Fruit fly (Drosophila melanogaster) whole organism, embryonic: Measurements from ENCODE around the gene Mad.

ENCODE experiments used
- Antp ChIP-seq: fragments of 200-800 bp; sonication (Bioruptor generic); optimal IDR thresholded peaks from 3 replicates; lab custom pipeline; 2016; ENCODE audit warnings: missing biosample characterization, missing genetic modification characterization
- Atf-2 ChIP-seq: fragments of 200-800 bp; sonication (Bioruptor generic); optimal IDR thresholded peaks from 2 replicates; lab custom pipeline; 2016; ENCODE audit warnings: missing biosample characterization, missing genetic modification characterization
- B-H1 ChIP-seq: fragments of 200-800 bp; sonication (Bioruptor generic); IDR thresholded peaks from 3 replicates; pipeline ENCODE4 v1.3.6; 2022; ENCODE audit warnings: missing biosample characterization, missing genetic modification characterization
- Bteb2 ChIP-seq: fragments of 200-800 bp; sonication (Bioruptor generic); optimal IDR thresholded peaks from 2 replicates; lab custom pipeline; 2016; ENCODE audit warnings: missing biosample characterization, missing genetic modification characterization
- CG10654 ChIP-seq: fragments of 200-800 bp; sonication (Bioruptor generic); optimal IDR thresholded peaks from 2 replicates; lab custom pipeline; 2016; ENCODE audit warnings: missing biosample characterization, missing genetic modification characterization
- CG10959 ChIP-seq: fragments of 200-800 bp; sonication (Bioruptor generic); IDR thresholded peaks from 2 replicates; pipeline ENCODE4 v1.3.6; 2022; ENCODE audit warnings: missing biosample characterization, missing genetic modification characterization
- CG12299 ChIP-seq: fragments of 200-800 bp; sonication (Bioruptor generic); optimal IDR thresholded peaks from 2 replicates; lab custom pipeline; 2018; ENCODE audit warnings: missing biosample characterization, mild to moderate bottlenecking, missing genetic modification characterization
- CG13296 ChIP-seq: fragments of 200-800 bp; sonication (Bioruptor generic); optimal IDR thresholded peaks from 3 replicates; lab custom pipeline; 2018; ENCODE audit warnings: missing biosample characterization, mild to moderate bottlenecking, missing genetic modification characterization
- CG13624 ChIP-seq: fragments of 200-800 bp; sonication (Bioruptor generic); optimal IDR thresholded peaks from 2 replicates; lab custom pipeline; 2016; ENCODE audit warnings: missing biosample characterization, missing genetic modification characterization
- CG15479 ChIP-seq: fragments of 200-800 bp; sonication (Bioruptor generic); optimal IDR thresholded peaks from 3 replicates; lab custom pipeline; 2019; ENCODE audit warnings: missing biosample characterization, mild to moderate bottlenecking, missing genetic modification characterization, moderate library complexity
- CG15601 ChIP-seq: fragments of 200-800 bp; sonication (Bioruptor generic); optimal IDR thresholded peaks from 3 replicates; lab custom pipeline; 2019; ENCODE audit warnings: missing biosample characterization, mild to moderate bottlenecking, missing genetic modification characterization, moderate library complexity
- CG1832 ChIP-seq: fragments of 200-800 bp; sonication (Bioruptor generic); optimal IDR thresholded peaks from 2 replicates; lab custom pipeline; 2017; ENCODE audit warnings: missing biosample characterization, mild to moderate bottlenecking, missing genetic modification characterization, inconsistent platforms
- CG2712 ChIP-seq: fragments of 200-800 bp; optimal IDR thresholded peaks from 3 replicates; lab custom pipeline; 2019; ENCODE audit warnings: missing biosample characterization, mild to moderate bottlenecking, missing genetic modification characterization, moderate library complexity
- CG2875 ChIP-seq: fragments of 200-800 bp; sonication (Bioruptor generic); optimal IDR thresholded peaks from 2 replicates; lab custom pipeline; 2017; ENCODE audit warnings: missing biosample characterization, mild to moderate bottlenecking, missing genetic modification characterization, missing genetic modification reagents
- CG31224 ChIP-seq: fragments of 200-800 bp; sonication (Bioruptor generic); IDR thresholded peaks from 2 replicates; pipeline ENCODE4 v1.3.6; 2022; ENCODE audit warnings: missing biosample characterization, missing genetic modification characterization
- CG31388 ChIP-seq: fragments of 200-800 bp; sonication (Bioruptor generic); optimal IDR thresholded peaks from 2 replicates; lab custom pipeline; 2016; ENCODE audit warnings: missing biosample characterization, missing genetic modification characterization
- CG32532 ChIP-seq: fragments of 200-800 bp; sonication (Bioruptor generic); IDR thresholded peaks from 2 replicates; pipeline ENCODE4 v1.3.6; 2022; ENCODE audit warnings: missing biosample characterization, missing genetic modification characterization
- CG8089 ChIP-seq: fragments of 200-800 bp; sonication (Bioruptor generic); optimal IDR thresholded peaks from 3 replicates; lab custom pipeline; 2016; ENCODE audit warnings: missing biosample characterization, missing genetic modification characterization
- CG8359 ChIP-seq: fragments of 200-800 bp; sonication (Bioruptor generic); optimal IDR thresholded peaks from 2 replicates; lab custom pipeline; 2017; ENCODE audit warnings: missing biosample characterization, mild to moderate bottlenecking, missing genetic modification characterization, borderline replicate concordance
- CG8924 ChIP-seq: fragments of 200-800 bp; optimal IDR thresholded peaks from 3 replicates; lab custom pipeline; 2019; ENCODE audit warnings: missing biosample characterization, mild to moderate bottlenecking, missing genetic modification characterization, moderate library complexity
- CG9932 ChIP-seq: fragments of 200-800 bp; sonication (Bioruptor generic); IDR thresholded peaks from 2 replicates; pipeline ENCODE4 v1.3.6; 2022; ENCODE audit warnings: missing biosample characterization, missing genetic modification characterization
- CTCF ChIP-seq: fragments of 200-800 bp; sonication (Bioruptor generic); optimal IDR thresholded peaks from 2 replicates; lab custom pipeline; 2017; ENCODE audit warnings: missing biosample characterization, mild to moderate bottlenecking, missing genetic modification characterization, moderate library complexity
- E2f2 ChIP-seq: fragments of 200-800 bp; sonication (Bioruptor generic); IDR thresholded peaks from 2 replicates; pipeline ENCODE4 v1.3.6; 2022; ENCODE audit warnings: missing biosample characterization, missing genetic modification characterization
- Elba2 ChIP-seq: fragments of 200-800 bp; sonication (Bioruptor generic); optimal IDR thresholded peaks from 3 replicates; lab custom pipeline; 2016; ENCODE audit warnings: missing biosample characterization, missing genetic modification characterization
- Gsc ChIP-seq: fragments of 200-800 bp; sonication (Bioruptor generic); IDR thresholded peaks from 2 replicates; pipeline ENCODE4 v1.3.6; 2022; ENCODE audit warnings: missing biosample characterization, missing genetic modification characterization
- Hr39 ChIP-seq: fragments of >200 bp; optimal IDR thresholded peaks from 2 replicates; lab custom pipeline; 2017
- Nf-YC ChIP-seq: fragments of 200-800 bp; optimal IDR thresholded peaks from 3 replicates; lab custom pipeline; 2019; ENCODE audit warnings: missing biosample characterization, mild to moderate bottlenecking, missing genetic modification characterization, moderate library complexity
- Sox100B ChIP-seq: fragments of 200-800 bp; sonication (Bioruptor generic); optimal IDR thresholded peaks from 3 replicates; lab custom pipeline; 2018; ENCODE audit warnings: missing biosample characterization, mild to moderate bottlenecking, missing genetic modification characterization
- Stat92E ChIP-seq, 3 experiments: fragments of >200 bp in 2 of 3; fragments of 200-800 bp in 1 of 3; sonication (Bioruptor generic) in 1 of 3; optimal IDR thresholded peaks; 2 replicates each; lab custom pipeline; 2017 to 2019; ENCODE audit warnings: missing biosample characterization in 3 of 3, missing genetic modification characterization in 3 of 3, mild to moderate bottlenecking in 1 of 3, moderate library complexity in 1 of 3
- az2 ChIP-seq: fragments of 200-800 bp; sonication (Bioruptor generic); optimal IDR thresholded peaks from 3 replicates; lab custom pipeline; 2016; ENCODE audit warnings: missing biosample characterization, missing genetic modification characterization
- cad ChIP-seq: fragments of >200 bp; optimal IDR thresholded peaks from 2 replicates; lab custom pipeline; 2017; ENCODE audit warnings: missing biosample characterization, missing genetic modification characterization
- ci ChIP-seq: fragments of 200-800 bp; sonication (Bioruptor generic); IDR thresholded peaks from 3 replicates; pipeline ENCODE4 v1.3.6; 2022; ENCODE audit warnings: missing biosample characterization, missing genetic modification characterization
- da ChIP-seq: fragments of 200-800 bp; sonication (Bioruptor generic); optimal IDR thresholded peaks from 2 replicates; lab custom pipeline; 2016; ENCODE audit warnings: missing biosample characterization, missing genetic modification characterization
- eyg ChIP-seq: fragments of 200-800 bp; sonication (Bioruptor generic); optimal IDR thresholded peaks from 3 replicates; lab custom pipeline; 2016; ENCODE audit warnings: missing biosample characterization, missing genetic modification characterization
- fd102C ChIP-seq: fragments of 200-800 bp; sonication (Bioruptor generic); optimal IDR thresholded peaks from 2 replicates; lab custom pipeline; 2018; ENCODE audit warnings: missing biosample characterization, mild to moderate bottlenecking, missing genetic modification characterization, moderate library complexity
- gem ChIP-seq: fragments of 200-800 bp; sonication (Bioruptor generic); optimal IDR thresholded peaks from 2 replicates; lab custom pipeline; 2019; ENCODE audit warnings: missing biosample characterization, mild to moderate bottlenecking, missing genetic modification characterization, moderate library complexity
- grau ChIP-seq: fragments of 200-800 bp; optimal IDR thresholded peaks from 3 replicates; lab custom pipeline; 2019; ENCODE audit warnings: missing biosample characterization, mild to moderate bottlenecking, missing genetic modification characterization, moderate library complexity
- gro ChIP-seq: fragments of 200-800 bp; sonication (Bioruptor generic); optimal IDR thresholded peaks from 2 replicates; lab custom pipeline; 2016; ENCODE audit warnings: missing biosample characterization, missing genetic modification characterization
- hb ChIP-seq: fragments of 200-800 bp; sonication (Bioruptor generic); IDR thresholded peaks from 3 replicates; pipeline ENCODE4 v1.3.6; 2022; ENCODE audit warnings: missing biosample characterization, missing genetic modification characterization; ENCODE audit not compliant: partially characterized antibody
- hkb ChIP-seq, 2 experiments: fragments of 200-800 bp in 1 of 2; fragments of >200 bp in 1 of 2; sonication (Bioruptor generic) in 1 of 2; IDR thresholded peaks in 1 of 2; optimal IDR thresholded peaks in 1 of 2; 2 replicates each; pipeline versions ENCODE4 v1.3.6 to Lab custom; 2017 to 2022; ENCODE audit warnings: missing biosample characterization in 1 of 2, missing genetic modification characterization in 1 of 2
- lbe ChIP-seq: fragments of 200-800 bp; sonication (Bioruptor generic); optimal IDR thresholded peaks from 2 replicates; lab custom pipeline; 2016; ENCODE audit warnings: missing biosample characterization, mild to moderate bottlenecking, missing genetic modification characterization
- lov ChIP-seq, 2 experiments: fragments of 200-800 bp in 1 of 2; fragments of >200 bp in 1 of 2; sonication (Bioruptor generic) in 1 of 2; IDR thresholded peaks in 1 of 2; optimal IDR thresholded peaks in 1 of 2; 2 replicates in 1 of 2; 3 replicates in 1 of 2; pipeline versions ENCODE4 v1.3.6 to Lab custom; 2017 to 2022; ENCODE audit warnings: missing biosample characterization in 1 of 2, missing genetic modification characterization in 1 of 2
- nerfin-2 ChIP-seq: fragments of 200-800 bp; sonication (Bioruptor generic); IDR thresholded peaks from 2 replicates; pipeline ENCODE4 v1.3.6; 2022; ENCODE audit warnings: missing biosample characterization, missing genetic modification characterization; ENCODE audit not compliant: partially characterized antibody
- nom ChIP-seq: fragments of 200-800 bp; sonication (Bioruptor generic); optimal IDR thresholded peaks from 2 replicates; lab custom pipeline; 2017; ENCODE audit warnings: missing biosample characterization, missing genetic modification characterization, mild to moderate bottlenecking, moderate library complexity, missing genetic modification reagents
- pb ChIP-seq: fragments of 200-800 bp; sonication (Bioruptor generic); optimal IDR thresholded peaks from 3 replicates; lab custom pipeline; 2016; ENCODE audit warnings: missing biosample characterization, missing genetic modification characterization
- pfk ChIP-seq: fragments of 200-800 bp; sonication (Bioruptor generic); optimal IDR thresholded peaks from 2 replicates; lab custom pipeline; 2018; ENCODE audit warnings: missing biosample characterization, mild to moderate bottlenecking, missing genetic modification characterization, moderate library complexity
- sisA ChIP-seq: fragments of 200-800 bp; sonication (Bioruptor generic); IDR thresholded peaks from 2 replicates; pipeline ENCODE4 v1.3.6; 2022; ENCODE audit warnings: missing biosample characterization, missing genetic modification characterization
- vvl ChIP-seq: fragments of 200-800 bp; sonication (Bioruptor generic); IDR thresholded peaks from 2 replicates; pipeline ENCODE4 v1.3.6; 2022; ENCODE audit warnings: missing biosample characterization, missing genetic modification characterization
- wdn ChIP-seq: fragments of 200-800 bp; sonication (Bioruptor generic); IDR thresholded peaks from 2 replicates; pipeline ENCODE4 v1.3.6; 2022; ENCODE audit warnings: missing biosample characterization, missing genetic modification characterization

Mad gene

DNA sequence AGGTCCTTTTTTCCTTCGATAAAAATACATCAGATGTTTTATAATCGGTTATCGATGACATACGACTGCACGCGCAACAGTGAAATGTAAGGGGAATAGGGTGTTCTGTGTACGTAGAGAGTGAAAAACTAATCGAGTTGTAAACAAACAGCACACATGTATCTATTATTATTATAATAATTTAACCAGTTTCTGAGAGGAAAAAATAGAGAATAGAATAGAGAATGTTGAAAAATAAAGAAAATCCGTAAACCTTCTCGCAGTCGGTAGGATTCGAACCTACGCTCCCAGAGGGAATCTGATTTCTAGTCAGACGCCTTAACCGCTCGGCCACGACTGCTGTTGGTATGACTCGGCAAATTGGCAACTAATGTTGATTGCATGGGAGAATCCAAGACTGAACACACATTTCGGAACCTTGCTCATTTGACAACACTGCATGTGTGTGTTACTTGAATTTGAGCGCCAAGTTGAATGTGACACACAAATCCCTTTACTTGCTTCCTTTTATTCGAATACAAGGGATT lies 13.4 kb upstream of the Mad start (continued):
- TF ChIP-seq CG31224 (GFP tag; lab: Robert Waterston, UW): no peak
- no peak for TF ChIP-seq Sox100B (GFP tag; lab: Kevin White, UChicago)
- no peak for TF ChIP-seq Antp (GFP tag; lab: Kevin White, UChicago)
- no peak for TF ChIP-seq Gsc (GFP tag; lab: Robert Waterston, UW)
- TF ChIP-seq CTCF: peak; percentile 30
- TF ChIP-seq Atf-2 (GFP tag; lab: Kevin White, UChicago): no peak
- TF ChIP-seq gem: no peak
- no peak for TF ChIP-seq Nf-YC
- peak; percentile 84 for TF ChIP-seq CG15479 (GFP tag; lab: Kevin White, UChicago)
- no peak for TF ChIP-seq pb (GFP tag; lab: Kevin White, UChicago)
- TF ChIP-seq E2f2 (GFP tag; lab: Robert Waterston, UW): peak; percentile 96
- peak; percentile 51 for TF ChIP-seq CG2712 (tag; lab: Kevin White, UChicago)
- TF ChIP-seq Bteb2: peak; percentile 12
- TF ChIP-seq eyg (GFP tag; lab: Kevin White, UChicago): no peak
- no peak for TF ChIP-seq CG9932 (GFP tag; lab: Robert Waterston, UW)
- no peak for TF ChIP-seq Hr39
- no peak for TF ChIP-seq gro (GFP tag; lab: Kevin White, UChicago)
- TF ChIP-seq wdn (GFP tag; lab: Robert Waterston, UW): no peak
- peak; percentile 79 for TF ChIP-seq nerfin-2 (GFP tag; lab: Robert Waterston, UW)
- no peak for TF ChIP-seq da (GFP tag; lab: Kevin White, UChicago)
- no peak for TF ChIP-seq CG1832
- no peak for TF ChIP-seq Elba2 (GFP tag; lab: Kevin White, UChicago)
- peak; percentile 57 for TF ChIP-seq nom (GFP tag; lab: Kevin White, UChicago)
- no peak for TF ChIP-seq CG15601 (tag; lab: Kevin White, UChicago)
- TF ChIP-seq CG8359 (GFP tag; lab: Kevin White, UChicago): no peak
- TF ChIP-seq ci (GFP tag; lab: Robert Waterston, UW): peak; percentile 72; the same call in 2 of the 3 replicates
- no peak for TF ChIP-seq cad (GFP tag; lab: Kevin White, UChicago)
- TF ChIP-seq pfk (GFP tag; lab: Kevin White, UChicago): no peak
- TF ChIP-seq CG8089 (GFP tag; lab: Kevin White, UChicago): no peak
- no peak for TF ChIP-seq sisA (GFP tag; lab: Robert Waterston, UW)
- no peak for TF ChIP-seq CG12299 (tag; lab: Kevin White, UChicago)
- TF ChIP-seq lbe (GFP tag; lab: Kevin White, UChicago): peak; percentile 65
- no peak for TF ChIP-seq CG10959 (GFP tag; lab: Robert Waterston, UW)
- no peak for TF ChIP-seq CG31388 (GFP tag; lab: Kevin White, UChicago)
- TF ChIP-seq vvl (GFP tag; lab: Robert Waterston, UW): peak; percentile 66; the same call in 1 of the 2 replicates
- peak; percentile 79 for TF ChIP-seq hb
- TF ChIP-seq grau (tag; lab: Kevin White, UChicago): no peak
- no peak for TF ChIP-seq lov (optimal IDR thresholded peaks at IDR 0.05; lab: Kevin White, UChicago)
- TF ChIP-seq lov (GFP tag; IDR thresholded peaks at IDR 0.05; lab: Robert Waterston, UW): 0 out of 3 replicates have a peak, but pooled peaks have one; percentile 40
- TF ChIP-seq CG8924 (tag; lab: Kevin White, UChicago): peak; percentile 41
- TF ChIP-seq CG10654 (GFP tag; lab: Kevin White, UChicago): no peak
- peak in 1 of 3 experiments; percentile 89 for TF ChIP-seq Stat92E (GFP tag; optimal IDR thresholded peaks at IDR 0.05; lab: Kevin White, UChicago)
- TF ChIP-seq fd102C (GFP tag; lab: Kevin White, UChicago): peak; percentile 36
- no peak for TF ChIP-seq B-H1 (GFP tag; lab: Robert Waterston, UW)
- TF ChIP-seq CG13624 (GFP tag; lab: Kevin White, UChicago): no peak
- TF ChIP-seq az2 (GFP tag; lab: Kevin White, UChicago): no peak
- peak; percentile 49; the same call in 1 of the 2 replicates for TF ChIP-seq CG32532
- peak; percentile 51 for TF ChIP-seq CG13296
- no peak for TF ChIP-seq hkb (optimal IDR thresholded peaks at IDR 0.05; lab: Kevin White, UChicago)
- peak; percentile 79 for TF ChIP-seq hkb (GFP tag; IDR thresholded peaks at IDR 0.05; lab: Robert Waterston, UW)
- TF ChIP-seq CG2875 (GFP tag; lab: Kevin White, UChicago): no peak
